Worm (Caenorhabditis elegans) whole organism, early embryonic: Measurements from ENCODE around the gene mrg-1.

Experiments used
- B0310.2 ChIP-seq: sonication (generic microtip); optimal IDR thresholded peaks from 2 replicates; lab custom pipeline; 2016; ENCODE audit warnings: mild to moderate bottlenecking, missing genetic modification characterization, missing compliant biosample characterization
- F13C5.2 ChIP-seq: sonication (generic microtip); optimal IDR thresholded peaks from 2 replicates; lab custom pipeline; 2017; ENCODE audit warnings: mild to moderate bottlenecking, missing genetic modification characterization, inconsistent platforms, missing compliant biosample characterization
- aly-1 ChIP-seq: sonication (generic microtip); optimal IDR thresholded peaks from 2 replicates; lab custom pipeline; 2016; ENCODE audit warnings: missing genetic modification characterization, missing compliant biosample characterization
- ama-1 ChIP-seq: fragments of 150-350 bp; optimal IDR thresholded peaks from 2 replicates; lab custom pipeline; 2014
- ceh-13 ChIP-seq: fragments of 200-800 bp; sonication (Bioruptor generic); optimal IDR thresholded peaks from 2 replicates; lab custom pipeline; 2018; ENCODE audit warnings: mild to moderate bottlenecking, missing genetic modification characterization, missing compliant biosample characterization
- ceh-36 ChIP-seq: sonication (generic microtip); optimal IDR thresholded peaks from 2 replicates; lab custom pipeline; 2016; ENCODE audit warnings: missing genetic modification characterization, inconsistent platforms, missing compliant biosample characterization
- ets-7 ChIP-seq: sonication (generic microtip); optimal IDR thresholded peaks from 2 replicates; lab custom pipeline; 2016; ENCODE audit warnings: missing genotype, missing genetic modification characterization, missing compliant biosample characterization
- flt-1 ChIP-seq: fragments of 200-800 bp; sonication (Bioruptor generic); IDR thresholded peaks from 2 replicates; pipeline ENCODE4 v1.3.6; 2022; ENCODE audit warnings: missing genetic modification characterization, missing compliant biosample characterization
- hmbx-1 ChIP-seq: sonication (generic microtip); optimal IDR thresholded peaks from 2 replicates; lab custom pipeline; 2016; ENCODE audit warnings: mild to moderate bottlenecking, missing genetic modification characterization, missing compliant biosample characterization
- hmg-4 ChIP-seq: fragments of 200-800 bp; sonication (Bioruptor generic); optimal IDR thresholded peaks from 2 replicates; lab custom pipeline; 2018; ENCODE audit warnings: mild to moderate bottlenecking, missing genetic modification characterization, missing compliant biosample characterization
- hnd-1 ChIP-seq: sonication (generic microtip); optimal IDR thresholded peaks from 2 replicates; lab custom pipeline; 2016; ENCODE audit warnings: missing genetic modification characterization, missing compliant biosample characterization
- pes-1 ChIP-seq: fragments of 200-800 bp; sonication (Bioruptor generic); IDR thresholded peaks from 2 replicates; pipeline ENCODE4 v1.3.6; 2022; ENCODE audit warnings: missing genetic modification reagents, missing genetic modification characterization, missing compliant biosample characterization
- scrt-1 ChIP-seq: fragments of 200-800 bp; sonication (Bioruptor generic); IDR thresholded peaks from 2 replicates; pipeline ENCODE4 v1.3.6; 2022; ENCODE audit warnings: missing genetic modification characterization, missing compliant biosample characterization
- sea-1 ChIP-seq: fragments of 200-800 bp; sonication (Bioruptor generic); conservative IDR thresholded peaks from 2 replicates; pipeline ENCODE4 v1.3.6; 2022; ENCODE audit warnings: missing genetic modification characterization, missing compliant biosample characterization
- tbx-11 ChIP-seq: fragments of 200-800 bp; sonication (Bioruptor generic); IDR thresholded peaks from 2 replicates; pipeline ENCODE4 v1.3.6; 2022; ENCODE audit warnings: missing genetic modification characterization, missing compliant biosample characterization
- tbx-37 ChIP-seq: fragments of 200-800 bp; sonication (Bioruptor generic); conservative IDR thresholded peaks from 2 replicates; pipeline ENCODE4 v1.3.6; 2022; ENCODE audit warnings: missing genetic modification reagents, missing genetic modification characterization, missing compliant biosample characterization
- tra-4 ChIP-seq: sonication (generic microtip); optimal IDR thresholded peaks from 2 replicates; lab custom pipeline; 2017; ENCODE audit warnings: missing genetic modification characterization, missing compliant biosample characterization

The mrg-1 gene

DNA sequence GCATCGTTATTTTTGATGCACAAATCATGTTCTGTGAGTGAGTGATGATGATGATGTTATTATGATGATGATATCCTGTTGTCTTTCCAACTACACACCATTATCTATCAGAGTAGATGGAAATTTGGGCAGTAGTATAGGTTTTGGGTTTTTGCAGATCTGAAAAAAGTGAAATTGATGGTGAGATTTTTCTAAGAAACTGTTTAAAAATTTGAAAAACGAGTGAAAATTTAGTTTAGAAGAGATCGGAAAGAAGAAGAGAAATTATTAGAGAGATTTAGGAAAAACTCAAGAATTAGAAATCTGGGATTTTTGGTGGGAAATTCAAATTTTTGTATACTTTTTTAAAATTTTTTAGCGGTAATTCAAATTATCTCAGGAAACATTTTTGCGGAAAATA lies 17.1 kb upstream of the mrg-1 start, which contains the start of the genes Y37D8A.29 and unc-71:
TSS of gene Y37D8A.29 (minus strand) at position 101 of the 400 bp plus-strand sequence.
TSS of gene unc-71 (minus strand) at position 159 of the 400 bp plus-strand sequence.
- TF ChIP-seq pes-1 (GFP tag; lab: Robert Waterston, UW) = no peak

DNA sequence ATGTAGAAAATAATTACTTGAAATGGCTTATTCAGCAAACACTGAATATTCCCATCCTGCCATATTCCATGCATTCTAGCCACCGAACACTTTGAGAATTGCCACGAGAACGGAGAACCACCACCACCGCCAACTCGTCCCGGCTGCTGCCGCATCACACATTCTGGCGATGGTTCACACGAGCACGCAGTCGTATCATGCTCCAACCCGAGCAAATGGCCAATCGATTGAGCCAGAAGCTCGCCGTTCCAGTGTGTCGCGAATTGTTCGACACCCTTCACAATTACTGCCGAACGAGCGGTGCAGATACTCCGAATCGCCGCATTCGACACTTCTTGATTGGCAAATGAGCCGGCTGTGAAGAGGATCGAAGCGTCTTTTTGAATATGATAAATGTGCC lies 10.7 kb upstream of the mrg-1 start:
- TF ChIP-seq scrt-1 (no peak), hnd-1 (no peak), flt-1 (GFP tag; lab: Robert Waterston, UW) (no peak), tra-4 (tag; lab: Kevin White, UChicago) (no peak), tbx-11 (GFP tag; lab: Robert Waterston, UW) (no peak), sea-1 (GFP tag; lab: Robert Waterston, UW) (no peak), tbx-37 (GFP tag; lab: Robert Waterston, UW) (no peak), ets-7 (tag; lab: Kevin White, UChicago) (no peak), ama-1 (lab: Kevin White, UChicago) (no peak), hmg-4 (GFP tag; lab: Kevin White, UChicago) (no peak), aly-1 (tag; lab: Kevin White, UChicago) (no peak)

DNA sequence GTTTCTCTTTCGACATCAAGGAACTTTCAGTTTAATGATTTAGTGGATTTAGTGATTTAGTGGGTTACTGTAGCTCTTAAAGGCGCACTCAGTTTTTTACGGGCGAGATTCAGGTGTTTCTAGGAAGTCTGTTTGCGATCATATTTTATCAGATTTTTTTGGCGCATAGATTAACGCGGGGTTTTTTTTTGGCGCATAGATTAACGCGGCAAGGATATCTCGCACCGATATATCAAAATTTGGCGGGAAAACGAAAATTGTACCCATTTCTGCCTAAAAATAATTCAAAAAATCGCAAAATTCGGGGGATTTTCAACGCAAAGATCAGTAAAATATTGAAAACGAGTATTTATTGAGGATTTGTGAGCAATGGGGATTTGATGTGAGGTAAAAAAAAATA lies 6.2 kb upstream of the mrg-1 start:
- TF ChIP-seq flt-1 (GFP tag; lab: Robert Waterston, UW) (no peak), tra-4 (tag; lab: Kevin White, UChicago) (no peak), ceh-13 (GFP tag; lab: Kevin White, UChicago) (no peak), scrt-1 (no peak), sea-1 (GFP tag; lab: Robert Waterston, UW) (no peak), hnd-1 (no peak), ama-1 (lab: Kevin White, UChicago) (no peak), ets-7 (tag; lab: Kevin White, UChicago) (no peak), tbx-11 (GFP tag; lab: Robert Waterston, UW) (no peak), hmbx-1 (tag; lab: Kevin White, UChicago) (no peak), aly-1 (tag; lab: Kevin White, UChicago) (no peak), pes-1 (GFP tag; lab: Robert Waterston, UW) (no peak), hmg-4 (GFP tag; lab: Kevin White, UChicago) (no peak), ceh-36 (tag; lab: Kevin White, UChicago) (no peak), F13C5.2 (tag; lab: Kevin White, UChicago) (no peak), B0310.2 (tag; lab: Kevin White, UChicago) (no peak), tbx-37 (GFP tag; lab: Robert Waterston, UW) (no peak)

ce11 chrIII:12877527-12878234 lies 3.2 kb upstream of the mrg-1 start, which contains the start of the genes cec-7 and enu-3.5:
cec-7 (minus strand) TSS chrIII:12877577.
enu-3.5 (plus strand) TSS chrIII:12878196.
- TF ChIP-seq aly-1 (tag; lab: Kevin White, UChicago) = no peak
- no peak for TF ChIP-seq scrt-1
- TF ChIP-seq sea-1 (GFP tag; lab: Robert Waterston, UW) = 0 out of 2 replicates have a peak, but pooled peaks have one; percentile 7
- TF ChIP-seq ceh-36 (tag; lab: Kevin White, UChicago) = no peak

DNA sequence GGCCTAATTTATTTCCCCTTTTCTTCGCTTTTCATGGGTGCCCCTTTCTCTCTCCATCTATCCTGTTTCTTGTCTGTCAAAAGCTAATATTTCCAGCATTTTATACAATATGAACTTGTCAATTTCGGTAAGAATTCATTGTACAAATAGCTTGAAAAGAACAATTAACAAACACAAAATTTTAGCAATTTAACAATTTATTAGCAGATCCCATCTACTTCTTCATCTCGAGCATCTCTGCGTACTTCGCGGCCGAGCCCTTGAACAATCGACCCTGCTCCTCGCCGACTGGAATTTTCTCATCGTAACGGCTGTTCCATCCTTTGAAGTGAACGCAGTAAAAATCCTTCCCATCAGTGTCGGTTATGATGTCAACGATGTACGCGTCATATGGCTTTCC lies 1.2 kb upstream of the mrg-1 start:
- TF ChIP-seq ceh-13 (GFP tag; lab: Kevin White, UChicago) = no peak
- no peak for TF ChIP-seq sea-1 (GFP tag; lab: Robert Waterston, UW)
- no peak for TF ChIP-seq hnd-1
- TF ChIP-seq ceh-36 (tag; lab: Kevin White, UChicago) = no peak
- TF ChIP-seq hmg-4 (GFP tag; lab: Kevin White, UChicago) = no peak
- no peak for TF ChIP-seq tra-4 (tag; lab: Kevin White, UChicago)
- no peak for TF ChIP-seq F13C5.2 (tag; lab: Kevin White, UChicago)
- TF ChIP-seq ets-7 (tag; lab: Kevin White, UChicago) = no peak

DNA sequence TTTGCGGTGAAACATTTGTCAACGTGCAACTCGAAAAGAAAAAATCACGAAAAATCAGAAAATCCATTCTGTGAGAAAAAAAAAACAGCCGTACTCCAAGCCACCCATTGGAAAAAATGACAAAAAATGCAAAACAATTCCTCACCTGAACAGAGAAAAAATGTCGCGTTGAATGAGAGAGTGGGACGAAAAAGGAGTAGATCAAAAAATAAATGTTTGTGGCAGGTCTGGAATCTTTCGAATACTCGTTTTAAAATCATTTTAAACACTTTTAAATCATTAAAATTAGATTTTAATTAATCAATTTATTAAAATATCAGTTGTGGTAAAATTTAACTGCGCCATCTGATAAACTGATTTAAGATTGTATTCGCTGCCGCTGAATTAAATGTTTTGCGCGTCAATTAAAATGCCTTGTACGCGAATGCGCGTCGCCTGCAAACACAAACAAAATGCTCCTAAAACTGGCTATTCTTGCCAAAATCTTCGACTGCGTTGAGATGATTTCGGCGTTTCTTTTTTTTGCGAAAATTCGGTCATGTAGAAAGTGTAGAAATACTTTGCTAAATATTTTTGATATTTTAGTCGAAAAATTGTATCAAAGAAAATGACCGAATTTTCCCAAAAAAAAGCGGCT lies 4.3 kb downstream of the mrg-1 start, which contains the start of gene Y37D8A.6:
TSS of gene Y37D8A.6 (minus strand) at position 238 of the 637 bp plus-strand sequence.
- no peak for TF ChIP-seq ets-7 (tag; lab: Kevin White, UChicago)
- TF ChIP-seq aly-1 (tag; lab: Kevin White, UChicago) = no peak
- TF ChIP-seq sea-1 (GFP tag; lab: Robert Waterston, UW) = no peak
- peak; percentile 9 for TF ChIP-seq F13C5.2 (tag; lab: Kevin White, UChicago)
- TF ChIP-seq tbx-11 (GFP tag; lab: Robert Waterston, UW) = no peak

DNA sequence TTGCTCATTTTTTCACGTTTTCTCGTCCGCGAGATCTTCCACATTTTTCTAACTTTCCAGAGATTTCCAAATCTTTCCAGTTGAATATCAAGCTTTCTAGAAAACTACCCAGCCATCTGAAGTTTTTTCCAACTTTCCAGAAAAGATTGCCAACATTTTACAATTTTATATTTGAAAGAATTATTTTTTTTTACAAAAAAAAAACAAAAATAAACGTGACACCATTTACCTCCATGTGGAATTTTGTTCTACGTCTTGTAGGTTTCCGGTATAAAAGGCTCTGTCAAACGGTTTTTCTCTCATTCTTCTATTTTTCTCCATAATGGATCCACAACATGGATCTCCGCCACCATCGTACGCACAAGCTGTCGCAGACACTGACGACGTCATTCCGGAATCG lies 9.8 kb downstream of the mrg-1 start, which contains the start of gene Y37D8A.8:
TSS of gene Y37D8A.8 (plus strand) at position 301 of the 400 bp plus-strand sequence.
- no peak for TF ChIP-seq ets-7 (tag; lab: Kevin White, UChicago)
- no peak for TF ChIP-seq ceh-36 (tag; lab: Kevin White, UChicago)
- no peak for TF ChIP-seq B0310.2 (tag; lab: Kevin White, UChicago)
- no peak for TF ChIP-seq pes-1 (GFP tag; lab: Robert Waterston, UW)
- TF ChIP-seq tra-4 (tag; lab: Kevin White, UChicago) = no peak
- no peak for TF ChIP-seq sea-1 (GFP tag; lab: Robert Waterston, UW)
- no peak for TF ChIP-seq hnd-1
- TF ChIP-seq hmg-4 (GFP tag; lab: Kevin White, UChicago) = no peak
- no peak for TF ChIP-seq ceh-13 (GFP tag; lab: Kevin White, UChicago)
- TF ChIP-seq aly-1 (tag; lab: Kevin White, UChicago) = no peak
- no peak for TF ChIP-seq F13C5.2 (tag; lab: Kevin White, UChicago)
- TF ChIP-seq flt-1 (GFP tag; lab: Robert Waterston, UW) = no peak
